Worm (Caenorhabditis elegans) whole organism, late embryonic: Measurements from ENCODE around the gene fbxb-106.
A peak's percentile ranks its signal among the peaks of the same experiment; 100 is the strongest.

ENCODE experiments used
- C08G9.2 ChIP-seq: sonication (generic microtip); optimal IDR thresholded peaks from 2 replicates; lab custom pipeline; 2016; ENCODE audit warnings: mild to moderate bottlenecking, missing genetic modification characterization, moderate library complexity, missing compliant biosample characterization
- C38D4.7 ChIP-seq: fragments of 200-800 bp; sonication (Bioruptor generic); optimal IDR thresholded peaks from 2 replicates; lab custom pipeline; 2018; ENCODE audit warnings: mild to moderate bottlenecking, missing genetic modification characterization, moderate library complexity, missing compliant biosample characterization
- K02D7.2 ChIP-seq: sonication (generic microtip); optimal IDR thresholded peaks from 2 replicates; lab custom pipeline; 2017; ENCODE audit warnings: mild to moderate bottlenecking, missing genetic modification characterization, missing compliant biosample characterization
- T23F11.4 ChIP-seq: fragments of 200-800 bp; sonication (Bioruptor generic); optimal IDR thresholded peaks from 2 replicates; lab custom pipeline; 2018; ENCODE audit warnings: mild to moderate bottlenecking, missing genetic modification characterization, missing compliant biosample characterization
- Y22D7AL.16 ChIP-seq: sonication (generic microtip); optimal IDR thresholded peaks from 2 replicates; lab custom pipeline; 2016; ENCODE audit warnings: missing genetic modification characterization, missing compliant biosample characterization
- ceh-14 ChIP-seq: sonication (generic microtip); optimal IDR thresholded peaks from 2 replicates; lab custom pipeline; 2016; ENCODE audit warnings: missing genotype, missing genetic modification characterization, missing compliant biosample characterization
- ceh-18 ChIP-seq: sonication (generic microtip); optimal IDR thresholded peaks from 2 replicates; lab custom pipeline; 2016; ENCODE audit warnings: missing genetic modification characterization, missing compliant biosample characterization
- ceh-2 ChIP-seq: sonication (generic microtip); optimal IDR thresholded peaks from 2 replicates; lab custom pipeline; 2016; ENCODE audit warnings: missing genotype, missing genetic modification characterization, missing compliant biosample characterization
- ceh-24 ChIP-seq: sonication (generic microtip); optimal IDR thresholded peaks from 2 replicates; lab custom pipeline; 2016; ENCODE audit warnings: mild to moderate bottlenecking, missing genetic modification characterization, missing compliant biosample characterization
- ceh-31 ChIP-seq: sonication (generic microtip); optimal IDR thresholded peaks from 2 replicates; lab custom pipeline; 2016; ENCODE audit warnings: missing genetic modification characterization, missing compliant biosample characterization
- ceh-45 ChIP-seq: fragments of 200-800 bp; sonication (Bioruptor generic); IDR thresholded peaks from 2 replicates; pipeline ENCODE4 v1.3.6; 2022; ENCODE audit warnings: missing genetic modification reagents, missing genetic modification characterization, missing compliant biosample characterization
- ceh-48 ChIP-seq: sonication (generic microtip); optimal IDR thresholded peaks from 2 replicates; lab custom pipeline; 2016; ENCODE audit warnings: missing genetic modification characterization, inconsistent platforms, missing compliant biosample characterization
- dmd-4 ChIP-seq: sonication (generic microtip); optimal IDR thresholded peaks from 2 replicates; lab custom pipeline; 2016; ENCODE audit warnings: borderline replicate concordance, missing genetic modification characterization, missing compliant biosample characterization
- dve-1 ChIP-seq: sonication (generic microtip); optimal IDR thresholded peaks from 2 replicates; lab custom pipeline; 2017; ENCODE audit warnings: antibody characterized with exemption, mild to moderate bottlenecking, missing genetic modification characterization, missing compliant biosample characterization
- elt-2 ChIP-seq: sonication (generic microtip); optimal IDR thresholded peaks from 2 replicates; lab custom pipeline; 2016; ENCODE audit warnings: missing genetic modification reagents, missing genetic modification characterization, missing compliant biosample characterization
- elt-4 ChIP-seq: sonication (generic microtip); optimal IDR thresholded peaks from 2 replicates; lab custom pipeline; 2016; ENCODE audit warnings: missing genetic modification characterization, missing compliant biosample characterization
- ets-4 ChIP-seq: sonication (generic microtip); optimal IDR thresholded peaks from 2 replicates; lab custom pipeline; 2016; ENCODE audit warnings: missing genetic modification characterization, missing compliant biosample characterization
- eyg-1 ChIP-seq: sonication (generic microtip); optimal IDR thresholded peaks from 2 replicates; lab custom pipeline; 2016; ENCODE audit warnings: missing genotype, missing genetic modification characterization, missing compliant biosample characterization
- fkh-10 ChIP-seq: fragments of 150-350 bp; optimal IDR thresholded peaks from 2 replicates; lab custom pipeline; 2014; ENCODE audit warnings: missing biosample characterization, missing genetic modification reagents, missing genetic modification characterization
- fkh-6 ChIP-seq: sonication (generic microtip); optimal IDR thresholded peaks from 2 replicates; lab custom pipeline; 2016; ENCODE audit warnings: missing genetic modification characterization, missing compliant biosample characterization
- gmeb-2 ChIP-seq: sonication (generic microtip); optimal IDR thresholded peaks from 2 replicates; lab custom pipeline; 2016; ENCODE audit warnings: missing genetic modification characterization, inconsistent platforms, missing compliant biosample characterization
- hlh-13 ChIP-seq: fragments of 200-800 bp; sonication (Bioruptor generic); optimal IDR thresholded peaks from 2 replicates; lab custom pipeline; 2018; ENCODE audit warnings: mild to moderate bottlenecking, missing genetic modification characterization, missing compliant biosample characterization
- hlh-15 ChIP-seq: sonication (generic microtip); optimal IDR thresholded peaks from 2 replicates; lab custom pipeline; 2016; ENCODE audit warnings: missing genetic modification characterization, missing compliant biosample characterization
- hlh-6 ChIP-seq: sonication (generic microtip); optimal IDR thresholded peaks from 2 replicates; lab custom pipeline; 2016; ENCODE audit warnings: missing genotype, missing genetic modification characterization, missing compliant biosample characterization
- lin-11 ChIP-seq: fragments of 200-800 bp; sonication (Bioruptor generic); optimal IDR thresholded peaks from 2 replicates; lab custom pipeline; 2018; ENCODE audit warnings: mild to moderate bottlenecking, missing genetic modification characterization, missing compliant biosample characterization
- nfya-1 ChIP-seq: sonication (generic microtip); optimal IDR thresholded peaks from 2 replicates; lab custom pipeline; 2017; ENCODE audit warnings: missing genetic modification characterization, mild to moderate bottlenecking, missing compliant biosample characterization, antibody characterized with exemption, moderate library complexity
- nhr-11 ChIP-seq: fragments of 150-350 bp; optimal IDR thresholded peaks from 2 replicates; lab custom pipeline; 2014; ENCODE audit warnings: missing biosample characterization, missing genetic modification characterization
- npax-4 ChIP-seq: sonication (generic microtip); optimal IDR thresholded peaks from 2 replicates; lab custom pipeline; 2016; ENCODE audit warnings: missing genetic modification characterization, missing compliant biosample characterization
- pag-3 ChIP-seq: sonication (generic microtip); optimal IDR thresholded peaks from 2 replicates; lab custom pipeline; 2016; ENCODE audit warnings: missing compliant biosample characterization, missing genetic modification characterization, borderline replicate concordance
- pha-2 ChIP-seq: sonication (generic microtip); optimal IDR thresholded peaks from 2 replicates; lab custom pipeline; 2017; ENCODE audit warnings: mild to moderate bottlenecking, missing genetic modification characterization, missing compliant biosample characterization
- pha-4 ChIP-seq: fragments of 150-350 bp; optimal IDR thresholded peaks from 2 replicates; lab custom pipeline; 2018; ENCODE audit warnings: missing biosample characterization, missing genetic modification reagents, missing genetic modification characterization
- pros-1 ChIP-seq: fragments of 150-350 bp; optimal IDR thresholded peaks from 2 replicates; lab custom pipeline; 2014; ENCODE audit warnings: missing biosample characterization, missing genetic modification reagents, missing genetic modification characterization
- ref-2 ChIP-seq: sonication (generic microtip); optimal IDR thresholded peaks from 2 replicates; lab custom pipeline; 2016; ENCODE audit warnings: missing genetic modification characterization, missing compliant biosample characterization
- sox-2 ChIP-seq: fragments of 200-800 bp; sonication (Bioruptor generic); IDR thresholded peaks from 2 replicates; pipeline ENCODE4 v1.3.6; 2022; ENCODE audit warnings: missing genetic modification reagents, missing genetic modification characterization, missing compliant biosample characterization
- syd-9 ChIP-seq: sonication (generic microtip); optimal IDR thresholded peaks from 2 replicates; lab custom pipeline; 2016; ENCODE audit warnings: mild to moderate bottlenecking, missing genetic modification characterization, moderate library complexity, missing compliant biosample characterization
- tbx-2 ChIP-seq: sonication (generic microtip); optimal IDR thresholded peaks from 2 replicates; lab custom pipeline; 2016; ENCODE audit warnings: missing genetic modification characterization, missing compliant biosample characterization
- ttx-3 ChIP-seq: sonication (generic microtip); optimal IDR thresholded peaks from 2 replicates; lab custom pipeline; 2016; ENCODE audit warnings: missing genetic modification reagents, missing genetic modification characterization, missing compliant biosample characterization
- unc-3 ChIP-seq, 2 experiments: fragments of 200-800 bp in 1 of 2; sonication (Bioruptor generic) in 1 of 2; sonication (generic microtip) in 1 of 2; conservative IDR thresholded peaks in 1 of 2; optimal IDR thresholded peaks in 1 of 2; 2 replicates each; pipeline versions ENCODE4 v1.3.6 to Lab custom; 2016 to 2022; ENCODE audit warnings: missing compliant biosample characterization in 2 of 2, missing genetic modification characterization in 2 of 2, missing genetic modification reagents in 1 of 2
- unc-42 ChIP-seq: sonication (generic microtip); optimal IDR thresholded peaks from 2 replicates; lab custom pipeline; 2016; ENCODE audit warnings: missing genotype, missing genetic modification characterization, missing compliant biosample characterization
- ztf-16 ChIP-seq: sonication (generic microtip); optimal IDR thresholded peaks from 2 replicates; lab custom pipeline; 2017; ENCODE audit warnings: missing genetic modification characterization, missing compliant biosample characterization

The fbxb-106 gene

ce11 chrII:2742251-2742650 lies 20.0 kb upstream of the fbxb-106 start, which contains the start of gene T05A8.7:
T05A8.7 (minus strand) TSS chrII:2742351.
- TF ChIP-seq ceh-2: no peak

ce11 chrII:2747956-2748621 lies 14.1 kb upstream of the fbxb-106 start:
- TF ChIP-seq pag-3 (peak; percentile 20), dmd-4 (tag; lab: Kevin White, UChicago) (no peak), syd-9 (tag; lab: Kevin White, UChicago) (no peak), ets-4 (tag; lab: Kevin White, UChicago) (no peak), T23F11.4 (GFP tag; lab: Kevin White, UChicago) (no peak), hlh-13 (GFP tag; lab: Kevin White, UChicago) (no peak), fkh-10 (GFP tag; lab: Kevin White, UChicago) (no peak), lin-11 (tag; lab: Kevin White, UChicago) (no peak), C38D4.7 (GFP tag; lab: Kevin White, UChicago) (no peak), unc-42 (tag; lab: Kevin White, UChicago) (peak; percentile 71), sox-2 (GFP tag; lab: Robert Waterston, UW) (no peak), ttx-3 (tag; lab: Kevin White, UChicago) (no peak), ceh-2 (no peak), elt-4 (tag; lab: Kevin White, UChicago) (no peak), ceh-14 (tag; lab: Kevin White, UChicago) (peak; percentile 47), pros-1 (tag; lab: Kevin White, UChicago) (no peak), unc-3 (GFP tag; conservative IDR thresholded peaks at IDR 0.05; lab: Robert Waterston, UW) (no peak), unc-3 (tag; optimal IDR thresholded peaks at IDR 0.05; lab: Kevin White, UChicago) (no peak), hlh-15 (no peak), fkh-6 (tag; lab: Kevin White, UChicago) (no peak), K02D7.2 (tag; lab: Kevin White, UChicago) (no peak), npax-4 (tag; lab: Kevin White, UChicago) (no peak), elt-2 (tag; lab: Kevin White, UChicago) (no peak), C08G9.2 (no peak), ceh-18 (tag; lab: Kevin White, UChicago) (peak; percentile 41), ceh-24 (tag; lab: Kevin White, UChicago) (no peak), hlh-6 (tag; lab: Kevin White, UChicago) (no peak), ceh-45 (GFP tag; lab: Robert Waterston, UW) (no peak), ceh-48 (tag; lab: Kevin White, UChicago) (no peak), gmeb-2 (no peak), pha-2 (tag; lab: Kevin White, UChicago) (no peak), ref-2 (tag; lab: Kevin White, UChicago) (no peak), Y22D7AL.16 (no peak), tbx-2 (tag; lab: Kevin White, UChicago) (peak; percentile 53), ceh-31 (tag; lab: Kevin White, UChicago) (peak; percentile 82), nhr-11 (tag; lab: Kevin White, UChicago) (no peak), nfya-1 (tag; lab: Kevin White, UChicago) (peak; percentile 44), pha-4 (tag; lab: Kevin White, UChicago) (no peak), ztf-16 (tag; lab: Kevin White, UChicago) (no peak), dve-1 (no peak), eyg-1 (tag; lab: Kevin White, UChicago) (no peak)
- TF ChIP-seq, all 69 proteins: peak for 7
